Fruit fly (Drosophila melanogaster) whole organism, wandering third instar larva: ENCODE measurements around the gene Hml.

Experiments
- Abd-B ChIP-seq: fragments of >200 bp; optimal IDR thresholded peaks from 2 replicates; lab custom pipeline; 2017; ENCODE audit warnings: missing biosample characterization, missing genetic modification characterization
- CG32264 ChIP-seq: fragments of 200-800 bp; sonication (Bioruptor generic); optimal IDR thresholded peaks from 2 replicates; lab custom pipeline; 2016; ENCODE audit warnings: missing biosample characterization, missing genetic modification characterization
- CG9705 ChIP-seq: fragments of 200-800 bp; sonication (Bioruptor generic); optimal IDR thresholded peaks from 2 replicates; lab custom pipeline; 2018; ENCODE audit warnings: missing biosample characterization, mild to moderate bottlenecking, missing genetic modification characterization
- CrebA ChIP-seq: fragments of 200-800 bp; sonication (Bioruptor generic); optimal IDR thresholded peaks from 2 replicates; lab custom pipeline; 2016; ENCODE audit warnings: missing biosample characterization, mild to moderate bottlenecking, missing genetic modification characterization, borderline replicate concordance
- Dfd ChIP-seq: fragments of >200 bp; optimal IDR thresholded peaks from 2 replicates; lab custom pipeline; 2017; ENCODE audit warnings: missing biosample characterization, missing genetic modification characterization
- Dif ChIP-seq: fragments of 200-275, 200-300 bp; sonication (Bioruptor generic); optimal IDR thresholded peaks from 2 replicates; lab custom pipeline; 2018; ENCODE audit warnings: missing biosample characterization, missing genetic modification characterization; ENCODE audit not compliant: partially characterized antibody
- GATAd ChIP-seq: sonication (Bioruptor generic); optimal IDR thresholded peaks from 2 replicates; lab custom pipeline; 2016; ENCODE audit warnings: missing biosample characterization, missing genetic modification characterization
- HLH106 ChIP-seq: fragments of 200-800 bp; optimal IDR thresholded peaks from 3 replicates; lab custom pipeline; 2019; ENCODE audit warnings: missing biosample characterization, mild to moderate bottlenecking, missing genetic modification characterization, moderate library complexity
- Hnf4 ChIP-seq: fragments of 200-800 bp; sonication (Bioruptor generic); optimal IDR thresholded peaks from 2 replicates; lab custom pipeline; 2016; ENCODE audit warnings: missing biosample characterization, mild to moderate bottlenecking, missing genetic modification characterization
- Hr78 ChIP-seq: fragments of >200 bp; optimal IDR thresholded peaks from 2 replicates; lab custom pipeline; 2017; ENCODE audit warnings: missing biosample characterization, missing genetic modification characterization
- Mio ChIP-seq: sonication (Bioruptor generic); optimal IDR thresholded peaks from 2 replicates; lab custom pipeline; 2016; ENCODE audit warnings: missing biosample characterization, missing genetic modification characterization
- Myc ChIP-seq: fragments of >200 bp; optimal IDR thresholded peaks from 2 replicates; lab custom pipeline; 2017
- N ChIP-seq: fragments of >200 bp; optimal IDR thresholded peaks from 2 replicates; lab custom pipeline; 2018; ENCODE audit warnings: missing biosample characterization, missing external identifiers, missing genetic modification characterization
- OdsH ChIP-seq: fragments of 200-800 bp; sonication (Bioruptor generic); optimal IDR thresholded peaks from 2 replicates; lab custom pipeline; 2016; ENCODE audit warnings: missing biosample characterization, mild to moderate bottlenecking, missing genetic modification characterization
- Rel ChIP-seq, 2 experiments: fragments of 200-800 bp; sonication (Bioruptor generic) in 1 of 2; optimal IDR thresholded peaks; 2 replicates in 1 of 2; 3 replicates in 1 of 2; lab custom pipeline; 2016 to 2019; ENCODE audit warnings: mild to moderate bottlenecking in 2 of 2, missing biosample characterization in 2 of 2, missing genetic modification characterization in 2 of 2, moderate library complexity in 1 of 2
- Sp1 ChIP-seq: fragments of 200-800 bp; sonication (Bioruptor generic); optimal IDR thresholded peaks from 3 replicates; lab custom pipeline; 2019; ENCODE audit warnings: missing biosample characterization, mild to moderate bottlenecking, missing genetic modification characterization, moderate library complexity
- br ChIP-seq: fragments of 200-800 bp; sonication (Bioruptor generic); optimal IDR thresholded peaks from 2 replicates; lab custom pipeline; 2016; ENCODE audit warnings: missing biosample characterization, missing genetic modification characterization
- brk ChIP-seq: fragments of 200-800 bp; sonication (Bioruptor generic); optimal IDR thresholded peaks from 2 replicates; lab custom pipeline; 2016; ENCODE audit warnings: missing biosample characterization, mild to moderate bottlenecking, missing genetic modification characterization
- dl ChIP-seq, 2 experiments: fragments of 175-275, 200-275 bp in 1 of 2; fragments of 200-275 bp in 1 of 2; sonication (Bioruptor generic); optimal IDR thresholded peaks; lab custom pipeline; 2018; ENCODE audit warnings: mild to moderate bottlenecking in 2 of 2, missing biosample characterization in 2 of 2, missing genetic modification characterization in 2 of 2, moderate library complexity in 2 of 2; ENCODE audit not compliant: partially characterized antibody in 2 of 2, insufficient read depth in 1 of 2
- dmrt93B ChIP-seq: fragments of 200-800 bp; sonication (Bioruptor generic); optimal IDR thresholded peaks from 2 replicates; lab custom pipeline; 2018; ENCODE audit warnings: missing biosample characterization, mild to moderate bottlenecking, missing genetic modification characterization
- dsf ChIP-seq: sonication (Bioruptor generic); optimal IDR thresholded peaks from 2 replicates; lab custom pipeline; 2016; ENCODE audit warnings: missing biosample characterization, missing genetic modification characterization, borderline replicate concordance
- ey ChIP-seq: fragments of 200-800 bp; sonication (Bioruptor generic); optimal IDR thresholded peaks from 2 replicates; lab custom pipeline; 2016; ENCODE audit warnings: missing biosample characterization, missing genetic modification characterization
- foxo ChIP-seq, 2 experiments: fragments of 200-800 bp; sonication (Bioruptor generic); optimal IDR thresholded peaks; 2 replicates in 1 of 2; 3 replicates in 1 of 2; lab custom pipeline; 2016 to 2017; ENCODE audit warnings: missing biosample characterization in 2 of 2, missing genetic modification characterization in 2 of 2
- fru ChIP-seq: fragments of 200-800 bp; sonication (Bioruptor generic); optimal IDR thresholded peaks from 3 replicates; lab custom pipeline; 2016; ENCODE audit warnings: missing biosample characterization, mild to moderate bottlenecking, missing genetic modification characterization
- h ChIP-seq: fragments of 200-800 bp; sonication (Bioruptor generic); optimal IDR thresholded peaks from 3 replicates; lab custom pipeline; 2016; ENCODE audit warnings: missing biosample characterization, mild to moderate bottlenecking, missing genetic modification characterization
- jim ChIP-seq: fragments of 175-275, 200-325 bp; sonication (Bioruptor generic); optimal IDR thresholded peaks from 2 replicates; lab custom pipeline; 2016; ENCODE audit warnings: missing biosample characterization, mild to moderate bottlenecking, missing genetic modification characterization
- lola ChIP-seq: fragments of >200 bp; optimal IDR thresholded peaks from 2 replicates; lab custom pipeline; 2017; ENCODE audit warnings: missing biosample characterization, missing genetic modification characterization
- pan ChIP-seq: fragments of >200 bp; optimal IDR thresholded peaks from 2 replicates; lab custom pipeline; 2017
- psq ChIP-seq: fragments of 200-800 bp; sonication (Bioruptor generic); optimal IDR thresholded peaks from 3 replicates; lab custom pipeline; 2017; ENCODE audit warnings: missing biosample characterization, mild to moderate bottlenecking, missing genetic modification characterization, moderate library complexity
- rgr ChIP-seq: fragments of 200-800 bp; sonication (Bioruptor generic); optimal IDR thresholded peaks from 3 replicates; lab custom pipeline; 2016; ENCODE audit warnings: missing biosample characterization, mild to moderate bottlenecking, missing genetic modification characterization
- sage ChIP-seq: fragments of 200-800 bp; sonication (Bioruptor generic); optimal IDR thresholded peaks from 2 replicates; lab custom pipeline; 2016; ENCODE audit warnings: missing biosample characterization, mild to moderate bottlenecking, missing genetic modification characterization
- sv ChIP-seq: fragments of 200-800 bp; sonication (Bioruptor generic); optimal IDR thresholded peaks from 3 replicates; lab custom pipeline; 2016; ENCODE audit warnings: missing biosample characterization, missing genetic modification characterization
- tai ChIP-seq: sonication (Bioruptor generic); optimal IDR thresholded peaks from 2 replicates; lab custom pipeline; 2016; ENCODE audit warnings: missing biosample characterization, missing genetic modification characterization
- usp ChIP-seq: fragments of >200 bp; optimal IDR thresholded peaks from 2 replicates; lab custom pipeline; 2017; ENCODE audit warnings: missing biosample characterization, missing genetic modification characterization
- woc ChIP-seq: sonication (Bioruptor generic); optimal IDR thresholded peaks from 2 replicates; lab custom pipeline; 2016; ENCODE audit warnings: missing biosample characterization, mild to moderate bottlenecking, missing genetic modification characterization

The Hml gene

dm6 chr3L:13843356-13843755 is 2.5 kb upstream of the Hml start, which contains the start of gene Tsp68C:
Gene Tsp68C, plus strand, starts transcription at chr3L:13843656.
- TF ChIP-seq tai (no peak), Hnf4 (GFP tag; lab: Kevin White, UChicago) (no peak)
- TF ChIP-seq, all 38 proteins: peak for 0

- TF ChIP-seq Myc (lab: Kevin White, UChicago) (peak; percentile 15), Abd-B (GFP tag; lab: Kevin White, UChicago) (no peak), GATAd (GFP tag; lab: Kevin White, UChicago) (no peak), sage (GFP tag; lab: Kevin White, UChicago) (no peak)
- TF ChIP-seq, all 38 proteins: peak for 1
These were observed 562 bp upstream of the Hml start for dm6 chr3L:13845292-13845691.

- no peak for TF ChIP-seq Hnf4 (GFP tag; lab: Kevin White, UChicago)
- no peak for TF ChIP-seq ey (GFP tag; lab: Kevin White, UChicago)
- TF ChIP-seq Myc (lab: Kevin White, UChicago), result peak; percentile 49
- TF ChIP-seq foxo (GFP tag; optimal IDR thresholded peaks at IDR 0.05; lab: Kevin White, UChicago), result no peak
These were observed 14.0 kb downstream of the Hml start for dm6 chr3L:13859688-13860373.

- TF ChIP-seq Rel (GFP tag; optimal IDR thresholded peaks at IDR 0.05; lab: Kevin White, UChicago) (no peak), Rel (tag; optimal IDR thresholded peaks at IDR 0.05; lab: Kevin White, UChicago) (peak; percentile 23), Myc (lab: Kevin White, UChicago) (no peak), fru (GFP tag; lab: Kevin White, UChicago) (peak; percentile 65), h (GFP tag; lab: Kevin White, UChicago) (peak; percentile 64), N (GFP tag; lab: Kevin White, UChicago) (no peak), brk (GFP tag; lab: Kevin White, UChicago) (no peak), Abd-B (GFP tag; lab: Kevin White, UChicago) (no peak), rgr (peak; percentile 57), dmrt93B (GFP tag; lab: Kevin White, UChicago) (no peak), ey (GFP tag; lab: Kevin White, UChicago) (peak; percentile 57), GATAd (GFP tag; lab: Kevin White, UChicago) (no peak), CG9705 (GFP tag; lab: Kevin White, UChicago) (no peak), Sp1 (GFP tag; lab: Kevin White, UChicago) (peak; percentile 25), Hnf4 (GFP tag; lab: Kevin White, UChicago) (peak; percentile 37), Hr78 (GFP tag; lab: Kevin White, UChicago) (no peak), CG32264 (GFP tag; lab: Kevin White, UChicago) (no peak), woc (GFP tag; lab: Kevin White, UChicago) (no peak), OdsH (GFP tag; lab: Kevin White, UChicago) (peak; percentile 51), psq (GFP tag; lab: Kevin White, UChicago) (peak; percentile 2), Mio (GFP tag; lab: Kevin White, UChicago) (peak; percentile 11), dsf (GFP tag; lab: Kevin White, UChicago) (no peak), jim (GFP tag; lab: Kevin White, UChicago) (no peak), usp (GFP tag; lab: Kevin White, UChicago) (no peak), sage (GFP tag; lab: Kevin White, UChicago) (no peak), pan (lab: Kevin White, UChicago) (no peak), Dif (peak; percentile 53), HLH106 (tag; lab: Kevin White, UChicago) (peak; percentile 28), dl (GFP tag; optimal IDR thresholded peaks at IDR 0.05; lab: Kevin White, UChicago; ENCODE audit: insufficient read depth in 1 of 2, partially characterized antibody in 2 of 2) (no peak), foxo (GFP tag; optimal IDR thresholded peaks at IDR 0.05; lab: Kevin White, UChicago) (peak in 1 of 2 experiments; percentile 78), lola (GFP tag; lab: Kevin White, UChicago) (no peak), CrebA (GFP tag; lab: Kevin White, UChicago) (no peak), br (peak; percentile 51), Dfd (GFP tag; lab: Kevin White, UChicago) (no peak), tai (no peak), sv (peak; percentile 60)
These were observed 16.5 kb downstream of the Hml start for dm6 chr3L:13862403-13862802.
